Worm (Caenorhabditis elegans): Measurements from ENCODE around the gene F21G4.5.

The F21G4.5 gene

DNA sequence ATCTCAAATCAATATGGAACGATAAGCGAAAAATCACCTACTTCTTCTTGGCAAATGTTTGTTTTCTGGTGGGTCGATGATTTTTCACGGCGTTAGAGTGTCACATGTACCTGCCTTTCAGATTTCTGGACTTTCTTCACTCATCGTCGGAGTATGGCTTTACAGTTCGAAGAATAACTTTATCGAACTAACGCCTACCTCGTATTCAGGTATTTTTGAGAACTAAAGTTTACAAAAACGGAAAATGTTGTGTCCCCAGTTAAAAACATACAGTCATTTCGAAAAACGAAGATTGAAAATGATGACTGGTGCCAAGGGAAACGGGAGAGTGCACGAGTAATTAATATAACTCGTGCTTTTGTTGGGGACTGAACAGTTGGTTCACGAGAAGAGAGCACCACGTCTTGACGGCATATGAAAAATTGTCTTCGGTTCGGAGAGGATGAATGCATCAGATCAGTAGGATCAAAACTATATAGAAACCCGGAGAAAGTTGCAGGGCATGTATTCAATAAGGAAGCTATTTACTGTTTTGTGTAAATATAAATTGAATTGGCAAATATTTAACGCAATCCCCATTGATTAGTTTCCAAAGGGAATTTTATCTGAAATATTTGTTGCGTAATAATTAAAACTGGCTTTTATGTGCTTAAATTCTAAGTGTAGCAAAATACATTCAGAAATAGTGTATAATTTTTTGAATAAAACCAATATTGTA, 27.5 kb downstream of the F21G4.5 start:
- TF ChIP-seq elt-3 (tag; optimal IDR thresholded peaks at IDR 0.05) (no peak), nhr-76 (tag; optimal IDR thresholded peaks at IDR 0.05) (no peak), snpc-4 (tag; optimal IDR thresholded peaks at IDR 0.05) (no peak), hlh-1 (tag; optimal IDR thresholded peaks at IDR 0.05) (peak; percentile 92), sem-2 (GFP tag; optimal IDR thresholded peaks at IDR 0.05) (no peak), zip-8 (tag; optimal IDR thresholded peaks at IDR 0.05) (peak; percentile 94), ceh-83 (GFP tag; optimal IDR thresholded peaks at IDR 0.05) (no peak), cnd-1 (tag; optimal IDR thresholded peaks at IDR 0.05) (peak; percentile 47), ces-1 (GFP tag; optimal IDR thresholded peaks at IDR 0.05) (no peak), flh-1 (GFP tag; optimal IDR thresholded peaks at IDR 0.05) (no peak), mls-2 (tag; optimal IDR thresholded peaks at IDR 0.05) (no peak), ham-2 (GFP tag; optimal IDR thresholded peaks at IDR 0.05) (no peak), mab-5 (tag; optimal IDR thresholded peaks at IDR 0.05) (no peak), lin-32 (GFP tag; optimal IDR thresholded peaks at IDR 0.05) (no peak), tbx-8 (GFP tag; optimal IDR thresholded peaks at IDR 0.05) (no peak), blmp-1 (tag; optimal IDR thresholded peaks at IDR 0.05) (no peak), ceh-39 (tag; optimal IDR thresholded peaks at IDR 0.05) (no peak)

DNA sequence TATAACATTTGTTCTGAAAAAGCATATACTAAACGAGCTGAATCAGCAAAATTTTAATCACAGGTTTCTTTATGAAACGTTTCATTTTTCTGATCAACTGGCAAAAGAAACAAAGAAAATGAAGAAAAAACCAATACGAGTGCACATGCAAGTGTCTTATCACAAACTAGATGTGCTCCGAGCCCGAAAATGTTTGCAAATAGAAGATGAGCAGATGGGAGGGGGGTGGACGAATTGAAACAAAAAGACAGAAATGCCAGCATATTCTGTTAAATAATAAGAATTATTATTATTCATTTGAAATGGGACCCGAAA, 28.0 kb downstream of the F21G4.5 start:
- TF ChIP-seq unc-39 (tag; optimal IDR thresholded peaks at IDR 0.05) (no peak), unc-62 (GFP tag; optimal IDR thresholded peaks at IDR 0.05) (no peak), nhr-12 (tag; optimal IDR thresholded peaks at IDR 0.05) (no peak), ces-1 (GFP tag; optimal IDR thresholded peaks at IDR 0.05) (no peak), snpc-4 (tag; optimal IDR thresholded peaks at IDR 0.05) (no peak), nhr-2 (tag; optimal IDR thresholded peaks at IDR 0.05) (no peak), elt-3 (tag; optimal IDR thresholded peaks at IDR 0.05) (no peak), zip-8 (tag; optimal IDR thresholded peaks at IDR 0.05) (no peak), bed-3 (GFP tag; optimal IDR thresholded peaks at IDR 0.05) (no peak), ztf-11 (tag; optimal IDR thresholded peaks at IDR 0.05) (no peak)

DNA sequence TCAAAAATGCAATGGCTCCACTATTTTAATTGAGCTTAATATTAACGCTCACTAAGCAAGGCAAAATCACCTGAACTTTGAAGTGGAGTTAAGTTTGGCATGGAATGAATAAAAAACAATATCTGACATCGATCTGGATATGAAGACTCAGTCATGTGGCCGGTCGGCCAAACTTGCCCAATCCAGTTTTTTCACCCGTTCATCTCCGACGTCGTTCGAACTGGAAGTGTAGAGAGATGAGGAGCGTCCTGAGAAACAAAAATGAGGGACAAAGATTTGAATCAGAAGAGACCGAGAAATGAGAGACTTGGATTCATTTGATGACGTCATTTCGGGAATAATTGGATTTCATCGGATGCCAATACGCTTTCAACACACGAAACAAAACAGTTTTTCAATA, 32.2 kb downstream of the F21G4.5 start:
- TF ChIP-seq zip-8 (tag; optimal IDR thresholded peaks at IDR 0.05), result peak; percentile 20
- no peak for TF ChIP-seq drap-1 (GFP tag; optimal IDR thresholded peaks at IDR 0.05)
- TF ChIP-seq flh-1 (GFP tag; optimal IDR thresholded peaks at IDR 0.05), result no peak
- no peak for TF ChIP-seq mab-5 (tag; optimal IDR thresholded peaks at IDR 0.05)
- TF ChIP-seq lin-32 (GFP tag; optimal IDR thresholded peaks at IDR 0.05), result no peak
- TF ChIP-seq blmp-1 (tag; optimal IDR thresholded peaks at IDR 0.05), result no peak
- TF ChIP-seq nhr-12 (tag; optimal IDR thresholded peaks at IDR 0.05), result no peak
- TF ChIP-seq nhr-237 (tag; optimal IDR thresholded peaks at IDR 0.05), result no peak

DNA sequence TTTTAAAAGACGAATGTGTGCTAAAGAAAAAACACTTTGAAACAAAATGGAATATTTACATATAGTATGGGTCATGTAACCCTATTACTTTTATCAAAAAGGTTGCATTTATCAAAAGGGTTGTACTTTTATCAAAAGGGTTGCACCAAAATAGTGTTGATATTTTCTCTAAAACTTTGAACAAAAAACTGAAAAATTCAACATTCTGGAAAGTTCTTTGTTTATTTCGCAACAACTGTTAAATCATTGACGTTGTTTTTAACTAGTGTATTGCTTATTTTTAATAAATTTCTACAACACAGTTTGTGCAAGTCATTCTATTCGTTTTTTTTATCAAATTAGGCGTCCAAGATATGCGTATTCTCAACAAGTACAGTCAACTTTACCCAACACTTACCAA, 32.6 kb downstream of the F21G4.5 start, which contains the start of the genes C17G1.5 and C17G1.14:
Gene C17G1.5 (plus strand): TSS at position 266 of the 400 bp plus-strand sequence.
Gene C17G1.14 (plus strand): TSS at position 277 of the 400 bp plus-strand sequence.
- no peak for TF ChIP-seq ceh-39 (tag; optimal IDR thresholded peaks at IDR 0.05)

DNA sequence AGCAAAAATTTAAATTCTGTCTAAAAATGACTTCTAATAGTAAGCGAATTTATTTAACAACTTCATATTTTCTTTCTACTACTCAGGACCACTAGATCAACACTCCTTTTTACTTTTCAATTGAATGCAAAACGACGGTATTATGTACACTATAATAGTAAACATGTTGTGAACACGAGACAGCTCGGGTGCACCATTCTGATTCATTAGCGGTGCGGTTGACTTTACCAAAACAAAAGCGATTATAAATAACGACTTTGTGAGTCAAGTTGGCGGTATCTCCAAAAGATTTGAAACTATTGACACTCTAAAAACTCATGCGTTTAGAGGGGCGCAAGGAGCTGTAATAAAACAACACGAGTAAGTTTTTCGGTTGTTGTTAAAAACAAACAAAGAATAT, 34.6 kb downstream of the F21G4.5 start:
- TF ChIP-seq drap-1 (GFP tag; optimal IDR thresholded peaks at IDR 0.05) (no peak), lin-13 (tag; optimal IDR thresholded peaks at IDR 0.05) (no peak), unc-62 (GFP tag; optimal IDR thresholded peaks at IDR 0.05) (no peak), nhr-76 (tag; optimal IDR thresholded peaks at IDR 0.05) (no peak), lin-32 (GFP tag; optimal IDR thresholded peaks at IDR 0.05) (no peak), flh-1 (GFP tag; optimal IDR thresholded peaks at IDR 0.05) (no peak), ceh-39 (tag; optimal IDR thresholded peaks at IDR 0.05) (no peak), elt-1 (tag; optimal IDR thresholded peaks at IDR 0.05; ENCODE audit: borderline replicate concordance, insufficient read depth) (no peak), ceh-43 (GFP tag; optimal IDR thresholded peaks at IDR 0.05) (no peak), snpc-4 (tag; optimal IDR thresholded peaks at IDR 0.05) (no peak), mls-2 (tag; optimal IDR thresholded peaks at IDR 0.05) (no peak), sem-2 (GFP tag; optimal IDR thresholded peaks at IDR 0.05) (no peak), hlh-1 (tag; optimal IDR thresholded peaks at IDR 0.05) (no peak), pha-4 (tag; optimal IDR thresholded peaks at IDR 0.05) (no peak), unc-39 (tag; optimal IDR thresholded peaks at IDR 0.05) (no peak), ces-1 (GFP tag; optimal IDR thresholded peaks at IDR 0.05) (no peak), ceh-83 (GFP tag; optimal IDR thresholded peaks at IDR 0.05) (no peak), zip-8 (tag; optimal IDR thresholded peaks at IDR 0.05) (no peak), nhr-28 (tag; optimal IDR thresholded peaks at IDR 0.05) (no peak), bed-3 (GFP tag; optimal IDR thresholded peaks at IDR 0.05) (no peak)

Data from whole organism, mixed stage, embryonic.